Worm (Caenorhabditis elegans): ENCODE measurements around the gene ZK1010.8.
A peak's percentile ranks its signal among the peaks of the same experiment; 100 is the strongest.

ZK1010.8 gene

ce11 chrIII:13000457-13000856 is at the start of gene ZK1010.8:
ZK1010.8 (minus strand) TSS chrIII:13000670.
- no peak for TF ChIP-seq sea-1 (GFP tag; conservative IDR thresholded peaks at IDR 0.05)
- TF ChIP-seq ets-7 (tag; optimal IDR thresholded peaks at IDR 0.05) = no peak
- no peak for TF ChIP-seq tbx-37 (GFP tag; conservative IDR thresholded peaks at IDR 0.05)
- TF ChIP-seq F13C5.2 (tag; optimal IDR thresholded peaks at IDR 0.05) = no peak
- no peak for TF ChIP-seq hnd-1 (tag; optimal IDR thresholded peaks at IDR 0.05)

- TF ChIP-seq B0310.2 (tag; optimal IDR thresholded peaks at IDR 0.05) = no peak
- TF ChIP-seq ceh-36 (tag; optimal IDR thresholded peaks at IDR 0.05) = no peak
- no peak for TF ChIP-seq ama-1 (optimal IDR thresholded peaks at IDR 0.05)
- TF ChIP-seq tbx-37 (GFP tag; conservative IDR thresholded peaks at IDR 0.05) = no peak
- no peak for TF ChIP-seq hmg-4 (GFP tag; optimal IDR thresholded peaks at IDR 0.05)
- TF ChIP-seq ets-7 (tag; optimal IDR thresholded peaks at IDR 0.05) = no peak
- TF ChIP-seq aly-1 (tag; optimal IDR thresholded peaks at IDR 0.05) = no peak
- TF ChIP-seq F13C5.2 (tag; optimal IDR thresholded peaks at IDR 0.05) = no peak
- TF ChIP-seq hnd-1 (tag; optimal IDR thresholded peaks at IDR 0.05) = no peak
- no peak for TF ChIP-seq pes-1 (GFP tag; IDR thresholded peaks at IDR 0.05)
- no peak for TF ChIP-seq ceh-13 (GFP tag; optimal IDR thresholded peaks at IDR 0.05)
- no peak for TF ChIP-seq tra-4 (tag; optimal IDR thresholded peaks at IDR 0.05)
- TF ChIP-seq flt-1 (GFP tag; IDR thresholded peaks at IDR 0.05) = no peak
- TF ChIP-seq scrt-1 (GFP tag; IDR thresholded peaks at IDR 0.05) = no peak
- TF ChIP-seq sea-1 (GFP tag; conservative IDR thresholded peaks at IDR 0.05) = no peak
- TF ChIP-seq tbx-11 (GFP tag; IDR thresholded peaks at IDR 0.05) = no peak
- no peak for TF ChIP-seq hmbx-1 (tag; optimal IDR thresholded peaks at IDR 0.05)
These were observed 49.5 kb upstream of the ZK1010.8 start for ce11 chrIII:13049956-13050355.

- TF ChIP-seq pes-1 (GFP tag; IDR thresholded peaks at IDR 0.05) (no peak), B0310.2 (tag; optimal IDR thresholded peaks at IDR 0.05) (no peak), F13C5.2 (tag; optimal IDR thresholded peaks at IDR 0.05) (no peak), flt-1 (GFP tag; IDR thresholded peaks at IDR 0.05) (no peak), aly-1 (tag; optimal IDR thresholded peaks at IDR 0.05) (no peak), tra-4 (tag; optimal IDR thresholded peaks at IDR 0.05) (no peak), ets-7 (tag; optimal IDR thresholded peaks at IDR 0.05) (no peak), scrt-1 (GFP tag; IDR thresholded peaks at IDR 0.05) (no peak), hnd-1 (tag; optimal IDR thresholded peaks at IDR 0.05) (no peak), tbx-11 (GFP tag; IDR thresholded peaks at IDR 0.05) (no peak), hmbx-1 (tag; optimal IDR thresholded peaks at IDR 0.05) (no peak), ceh-36 (tag; optimal IDR thresholded peaks at IDR 0.05) (no peak), hmg-4 (GFP tag; optimal IDR thresholded peaks at IDR 0.05) (no peak), ceh-13 (GFP tag; optimal IDR thresholded peaks at IDR 0.05) (no peak), ama-1 (optimal IDR thresholded peaks at IDR 0.05) (no peak), sea-1 (GFP tag; conservative IDR thresholded peaks at IDR 0.05) (no peak), tbx-37 (GFP tag; conservative IDR thresholded peaks at IDR 0.05) (no peak)
These were observed 39.3 kb upstream of the ZK1010.8 start, which contains the start of gene F54F12.2 for ce11 chrIII:13039739-13040138. F54F12.2 (plus strand) TSS chrIII:13040039.

- TF ChIP-seq ama-1 (optimal IDR thresholded peaks at IDR 0.05) (no peak), flt-1 (GFP tag; IDR thresholded peaks at IDR 0.05) (peak; percentile 7; the same call in 1 of the 2 replicates), scrt-1 (GFP tag; IDR thresholded peaks at IDR 0.05) (peak; percentile 47; the same call in 1 of the 2 replicates), sea-1 (GFP tag; conservative IDR thresholded peaks at IDR 0.05) (no peak), B0310.2 (tag; optimal IDR thresholded peaks at IDR 0.05) (peak; percentile 17), hnd-1 (tag; optimal IDR thresholded peaks at IDR 0.05) (no peak), hmbx-1 (tag; optimal IDR thresholded peaks at IDR 0.05) (no peak), tbx-37 (GFP tag; conservative IDR thresholded peaks at IDR 0.05) (no peak), aly-1 (tag; optimal IDR thresholded peaks at IDR 0.05) (no peak), ceh-13 (GFP tag; optimal IDR thresholded peaks at IDR 0.05) (no peak), F13C5.2 (tag; optimal IDR thresholded peaks at IDR 0.05) (no peak), tra-4 (tag; optimal IDR thresholded peaks at IDR 0.05) (no peak), ceh-36 (tag; optimal IDR thresholded peaks at IDR 0.05) (no peak), ets-7 (tag; optimal IDR thresholded peaks at IDR 0.05) (no peak), pes-1 (GFP tag; IDR thresholded peaks at IDR 0.05) (peak; percentile 49), tbx-11 (GFP tag; IDR thresholded peaks at IDR 0.05) (no peak), hmg-4 (GFP tag; optimal IDR thresholded peaks at IDR 0.05) (no peak)
These were observed 32.1 kb upstream of the ZK1010.8 start for ce11 chrIII:13032429-13033018.

- TF ChIP-seq pes-1 (GFP tag; IDR thresholded peaks at IDR 0.05) (no peak), B0310.2 (tag; optimal IDR thresholded peaks at IDR 0.05) (no peak), aly-1 (tag; optimal IDR thresholded peaks at IDR 0.05) (no peak), scrt-1 (GFP tag; IDR thresholded peaks at IDR 0.05) (no peak), F13C5.2 (tag; optimal IDR thresholded peaks at IDR 0.05) (no peak), hmg-4 (GFP tag; optimal IDR thresholded peaks at IDR 0.05) (no peak), ets-7 (tag; optimal IDR thresholded peaks at IDR 0.05) (no peak), ceh-36 (tag; optimal IDR thresholded peaks at IDR 0.05) (no peak), sea-1 (GFP tag; conservative IDR thresholded peaks at IDR 0.05) (no peak), tbx-11 (GFP tag; IDR thresholded peaks at IDR 0.05) (no peak)
These were observed 31.2 kb upstream of the ZK1010.8 start, which contains the start of gene F14F7.5 for ce11 chrIII:13031701-13032100. F14F7.5 (plus strand) TSS chrIII:13032001.

- TF ChIP-seq ets-7 (tag; optimal IDR thresholded peaks at IDR 0.05) = no peak
- no peak for TF ChIP-seq flt-1 (GFP tag; IDR thresholded peaks at IDR 0.05)
- no peak for TF ChIP-seq F13C5.2 (tag; optimal IDR thresholded peaks at IDR 0.05)
- no peak for TF ChIP-seq ceh-36 (tag; optimal IDR thresholded peaks at IDR 0.05)
- no peak for TF ChIP-seq B0310.2 (tag; optimal IDR thresholded peaks at IDR 0.05)
- TF ChIP-seq sea-1 (GFP tag; conservative IDR thresholded peaks at IDR 0.05) = no peak
- no peak for TF ChIP-seq ama-1 (optimal IDR thresholded peaks at IDR 0.05)
- no peak for TF ChIP-seq hmbx-1 (tag; optimal IDR thresholded peaks at IDR 0.05)
- TF ChIP-seq tbx-37 (GFP tag; conservative IDR thresholded peaks at IDR 0.05) = no peak
- TF ChIP-seq scrt-1 (GFP tag; IDR thresholded peaks at IDR 0.05) = no peak
- no peak for TF ChIP-seq hnd-1 (tag; optimal IDR thresholded peaks at IDR 0.05)
- no peak for TF ChIP-seq hmg-4 (GFP tag; optimal IDR thresholded peaks at IDR 0.05)
- no peak for TF ChIP-seq tra-4 (tag; optimal IDR thresholded peaks at IDR 0.05)
- TF ChIP-seq aly-1 (tag; optimal IDR thresholded peaks at IDR 0.05) = no peak
- TF ChIP-seq tbx-11 (GFP tag; IDR thresholded peaks at IDR 0.05) = no peak
- no peak for TF ChIP-seq pes-1 (GFP tag; IDR thresholded peaks at IDR 0.05)
- no peak for TF ChIP-seq ceh-13 (GFP tag; optimal IDR thresholded peaks at IDR 0.05)
These were observed 30.1 kb upstream of the ZK1010.8 start, which contains the start of gene F14F7.7 for ce11 chrIII:13030551-13030950. F14F7.7 (plus strand) TSS chrIII:13030904.

- TF ChIP-seq B0310.2 (tag; optimal IDR thresholded peaks at IDR 0.05) (no peak), aly-1 (tag; optimal IDR thresholded peaks at IDR 0.05) (no peak), ceh-36 (tag; optimal IDR thresholded peaks at IDR 0.05) (no peak), ets-7 (tag; optimal IDR thresholded peaks at IDR 0.05) (no peak), ceh-13 (GFP tag; optimal IDR thresholded peaks at IDR 0.05) (no peak), ama-1 (optimal IDR thresholded peaks at IDR 0.05) (no peak), pes-1 (GFP tag; IDR thresholded peaks at IDR 0.05) (no peak), tra-4 (tag; optimal IDR thresholded peaks at IDR 0.05) (no peak), hmg-4 (GFP tag; optimal IDR thresholded peaks at IDR 0.05) (no peak), F13C5.2 (tag; optimal IDR thresholded peaks at IDR 0.05) (no peak), flt-1 (GFP tag; IDR thresholded peaks at IDR 0.05) (no peak), hnd-1 (tag; optimal IDR thresholded peaks at IDR 0.05) (no peak), tbx-37 (GFP tag; conservative IDR thresholded peaks at IDR 0.05) (no peak), hmbx-1 (tag; optimal IDR thresholded peaks at IDR 0.05) (no peak), tbx-11 (GFP tag; IDR thresholded peaks at IDR 0.05) (no peak), sea-1 (GFP tag; conservative IDR thresholded peaks at IDR 0.05) (no peak), scrt-1 (GFP tag; IDR thresholded peaks at IDR 0.05) (no peak)
These were observed 29.1 kb upstream of the ZK1010.8 start, which contains the start of gene F14F7.4 for ce11 chrIII:13029608-13030007. F14F7.4 (minus strand) TSS chrIII:13029708.
